Fruit fly (Drosophila melanogaster) S2 (cell line): ENCODE measurements around the gene CG42841.

Experiments
- CG8478 ChIP-seq: fragments of >200 bp; optimal IDR thresholded peaks from 2 replicates; lab custom pipeline; 2018
- CTCF ChIP-seq, 2 experiments: fragments of >200 bp; optimal IDR thresholded peaks; 2 replicates each; lab custom pipeline; 2018

The CG42841 gene

dm6 chr3L:1964599-1965143, 40.8 kb downstream of the CG42841 start:
- TF ChIP-seq CTCF (optimal IDR thresholded peaks at IDR 0.05; lab: Kevin White, UChicago) = no peak
- no peak for TF ChIP-seq CG8478 (lab: Kevin White, UChicago)

dm6 chr3L:1964099-1964498, 41.4 kb downstream of the CG42841 start, which contains the start of gene mv:
Gene mv (minus strand): TSS chr3L:1964178.
- TF ChIP-seq CG8478 (lab: Kevin White, UChicago) (no peak), CTCF (optimal IDR thresholded peaks at IDR 0.05; lab: Kevin White, UChicago) (no peak)

DNA sequence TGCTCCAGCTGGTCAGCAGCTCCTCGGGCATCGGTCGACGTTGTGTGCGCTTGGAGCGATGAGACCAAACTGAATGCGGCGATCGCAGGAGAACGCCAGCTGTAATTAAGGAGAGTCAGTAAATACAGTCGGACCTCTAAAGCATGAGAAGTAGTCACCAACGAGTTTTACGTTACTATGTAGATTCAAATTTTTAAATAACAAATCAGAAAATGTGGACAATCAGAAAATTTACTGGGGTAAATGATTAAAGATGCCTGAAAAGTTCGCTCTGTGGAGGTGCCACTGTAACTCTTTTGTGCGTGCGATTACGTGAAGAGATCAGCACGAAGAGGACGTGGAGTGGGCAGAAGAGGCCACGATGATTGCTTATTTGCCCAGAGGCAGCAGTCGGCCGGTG, 42.5 kb downstream of the CG42841 start, which contains the start of gene SCOT:
Gene SCOT, plus strand, starts transcription at position 180 of the 400 bp plus-strand sequence.
- no peak for TF ChIP-seq CTCF (optimal IDR thresholded peaks at IDR 0.05; lab: Kevin White, UChicago)
- no peak for TF ChIP-seq CG8478 (lab: Kevin White, UChicago)
